Worm (Caenorhabditis elegans): Measurements from ENCODE around the gene scav-2.

ce11 chrIII:13502513-13502912 lies 52.6 kb downstream of the scav-2 start, which contains the start of gene T28A8.8:
- no peak for TF ChIP-seq snpc-4 (tag; optimal IDR thresholded peaks at IDR 0.05)
- TF ChIP-seq skn-1 (tag; optimal IDR thresholded peaks at IDR 0.05): no peak
- TF ChIP-seq ama-1 (optimal IDR thresholded peaks at IDR 0.05): no peak
- TF ChIP-seq egl-27 (tag; optimal IDR thresholded peaks at IDR 0.05): no peak
- TF ChIP-seq peb-1 (tag; optimal IDR thresholded peaks at IDR 0.05): no peak
- TF ChIP-seq mbf-1 (tag; optimal IDR thresholded peaks at IDR 0.05): no peak
- TF ChIP-seq unc-55 (GFP tag; optimal IDR thresholded peaks at IDR 0.05): no peak
- no peak for TF ChIP-seq ceh-82 (tag; optimal IDR thresholded peaks at IDR 0.05)
- no peak for TF ChIP-seq elt-3 (tag; optimal IDR thresholded peaks at IDR 0.05)
- TF ChIP-seq dmd-4 (tag; optimal IDR thresholded peaks at IDR 0.05): no peak
- no peak for TF ChIP-seq fos-1 (tag; optimal IDR thresholded peaks at IDR 0.05)
- no peak for TF ChIP-seq nhr-129 (tag; optimal IDR thresholded peaks at IDR 0.05)
- no peak for TF ChIP-seq nhr-77 (tag; optimal IDR thresholded peaks at IDR 0.05)
